Worm (Caenorhabditis elegans) whole organism, young adult: ENCODE results near the gene F16H6.7.

Experiments used
- B0336.3 ChIP-seq: fragments of 200-800 bp; sonication (Bioruptor generic); IDR thresholded peaks from 2 replicates; pipeline ENCODE4 v1.3.6; 2022; ENCODE audit warnings: missing genetic modification characterization, missing compliant biosample characterization
- C06A6.2 ChIP-seq: fragments of 200-800 bp; sonication (Bioruptor generic); conservative IDR thresholded peaks from 2 replicates; pipeline ENCODE4 v1.3.6; 2022; ENCODE audit warnings: missing genetic modification characterization, missing compliant biosample characterization
- C17E4.6 ChIP-seq: fragments of 200-800 bp; sonication (Bioruptor generic); IDR thresholded peaks from 2 replicates; pipeline ENCODE4 v1.3.6; 2022; ENCODE audit warnings: missing genetic modification reagents, missing genetic modification characterization, missing compliant biosample characterization
- F22D6.2 ChIP-seq: sonication (generic microtip); optimal IDR thresholded peaks from 2 replicates; lab custom pipeline; 2016; ENCODE audit warnings: mild to moderate bottlenecking, missing genetic modification characterization, missing compliant biosample characterization
- F23B12.7 ChIP-seq: sonication (generic microtip); optimal IDR thresholded peaks from 2 replicates; lab custom pipeline; 2017; ENCODE audit warnings: missing genetic modification characterization, mild to moderate bottlenecking, missing compliant biosample characterization, antibody characterized with exemption, moderate library complexity; ENCODE audit not compliant: insufficient read depth
- F52B5.7 ChIP-seq: sonication (generic microtip); optimal IDR thresholded peaks from 2 replicates; lab custom pipeline; 2016; ENCODE audit warnings: mild to moderate bottlenecking, missing genetic modification characterization, missing compliant biosample characterization
- F55B11.4 ChIP-seq: sonication (generic microtip); optimal IDR thresholded peaks from 2 replicates; lab custom pipeline; 2016; ENCODE audit warnings: missing compliant biosample characterization, missing genetic modification characterization, borderline replicate concordance; ENCODE audit not compliant: insufficient read depth
- F57A8.1 ChIP-seq: fragments of 200-800 bp; sonication (Bioruptor generic); optimal IDR thresholded peaks from 2 replicates; lab custom pipeline; 2018; ENCODE audit warnings: mild to moderate bottlenecking, missing genetic modification characterization, moderate library complexity, missing compliant biosample characterization
- F57C9.4 ChIP-seq: sonication (generic microtip); optimal IDR thresholded peaks from 2 replicates; lab custom pipeline; 2017; ENCODE audit warnings: mild to moderate bottlenecking, missing genetic modification characterization, missing compliant biosample characterization
- T26A5.8 ChIP-seq: sonication (generic microtip); optimal IDR thresholded peaks from 2 replicates; lab custom pipeline; 2016; ENCODE audit warnings: missing genetic modification characterization, missing compliant biosample characterization
- Y53F4B.3 ChIP-seq: fragments of 200-800 bp; sonication (Bioruptor generic); IDR thresholded peaks from 2 replicates; pipeline ENCODE4 v1.3.6; 2022; ENCODE audit warnings: missing genetic modification reagents, missing genetic modification characterization, missing compliant biosample characterization
- Y53G8AR.9 ChIP-seq: fragments of 200-800 bp; sonication (Bioruptor generic); conservative IDR thresholded peaks from 2 replicates; pipeline ENCODE4 v1.3.6; 2022; ENCODE audit warnings: missing genetic modification reagents, missing genetic modification characterization, missing compliant biosample characterization
- Y67H2A.10 ChIP-seq: fragments of 200-800 bp; sonication (Bioruptor generic); conservative IDR thresholded peaks from 2 replicates; pipeline ENCODE4 v1.3.6; 2022; ENCODE audit warnings: missing genetic modification reagents, missing genetic modification characterization, missing compliant biosample characterization
- ama-1 ChIP-seq, 3 experiments: fragments of 150-350 bp in 1 of 3; sonication (generic microtip) in 2 of 3; optimal IDR thresholded peaks; 2 replicates each; lab custom pipeline; 2014 to 2018; ENCODE audit warnings: missing biosample characterization in 2 of 3, missing genetic modification characterization in 2 of 3, missing genetic modification reagents in 2 of 3
- aptf-2 ChIP-seq: fragments of 200-800 bp; sonication (Bioruptor generic); conservative IDR thresholded peaks from 2 replicates; pipeline ENCODE4 v1.3.6; 2022; ENCODE audit warnings: missing genetic modification reagents, missing genetic modification characterization, missing compliant biosample characterization
- bed-1 ChIP-seq: fragments of 200-800 bp; sonication (Bioruptor generic); IDR thresholded peaks from 2 replicates; pipeline ENCODE4 v1.3.6; 2022; ENCODE audit warnings: missing genetic modification reagents, missing genetic modification characterization, missing compliant biosample characterization
- ccch-3 ChIP-seq: fragments of 200-800 bp; sonication (Bioruptor generic); optimal IDR thresholded peaks from 2 replicates; lab custom pipeline; 2018; ENCODE audit warnings: mild to moderate bottlenecking, missing genetic modification characterization, missing compliant biosample characterization
- ceh-100 ChIP-seq: fragments of 200-800 bp; sonication (Bioruptor generic); IDR thresholded peaks from 2 replicates; pipeline ENCODE4 v1.3.6; 2022; ENCODE audit warnings: missing genetic modification reagents, missing genetic modification characterization, missing compliant biosample characterization
- ceh-40 ChIP-seq: fragments of 200-800 bp; sonication (Bioruptor generic); IDR thresholded peaks from 2 replicates; pipeline ENCODE4 v1.3.6; 2022; ENCODE audit warnings: missing genetic modification characterization, missing compliant biosample characterization
- die-1 ChIP-seq: sonication (generic microtip); optimal IDR thresholded peaks from 2 replicates; lab custom pipeline; 2016; ENCODE audit warnings: missing genotype, mild to moderate bottlenecking, missing genetic modification characterization, missing compliant biosample characterization
- hlh-12 ChIP-seq: sonication (generic microtip); optimal IDR thresholded peaks from 2 replicates; lab custom pipeline; 2016; ENCODE audit warnings: missing genetic modification characterization, missing compliant biosample characterization
- hmg-1.2 ChIP-seq: fragments of 200-800 bp; sonication (Bioruptor generic); IDR thresholded peaks from 2 replicates; pipeline ENCODE4 v1.3.6; 2022; ENCODE audit warnings: missing genetic modification reagents, missing genetic modification characterization, missing compliant biosample characterization
- hrde-1 ChIP-seq: sonication (generic microtip); optimal IDR thresholded peaks from 2 replicates; lab custom pipeline; 2016; ENCODE audit warnings: missing genetic modification characterization, mild to moderate bottlenecking, missing compliant biosample characterization, moderate library complexity, missing genotype, missing genetic modification reagents, borderline replicate concordance
- hsf-1 ChIP-seq: fragments of 200-800 bp; sonication (Bioruptor generic); IDR thresholded peaks from 2 replicates; pipeline ENCODE4 v1.3.6; 2022; ENCODE audit warnings: missing genetic modification reagents, missing genetic modification characterization, missing compliant biosample characterization
- let-607 ChIP-seq, 2 experiments: fragments of 200-800 bp in 1 of 2; sonication (Bioruptor generic) in 1 of 2; sonication (generic microtip) in 1 of 2; optimal IDR thresholded peaks; 2 replicates each; lab custom pipeline; 2016 to 2018; ENCODE audit warnings: mild to moderate bottlenecking in 2 of 2, missing compliant biosample characterization in 2 of 2, missing genetic modification characterization in 2 of 2, moderate library complexity in 2 of 2, missing genotype in 1 of 2
- lin-26 ChIP-seq: fragments of 200-800 bp; sonication (Bioruptor generic); IDR thresholded peaks from 2 replicates; pipeline ENCODE4 v1.3.6; 2022; ENCODE audit warnings: missing genetic modification reagents, missing genetic modification characterization, missing compliant biosample characterization
- lin-54 ChIP-seq: fragments of 200-800 bp; sonication (Bioruptor generic); optimal IDR thresholded peaks from 2 replicates; lab custom pipeline; 2018; ENCODE audit warnings: mild to moderate bottlenecking, missing genetic modification characterization, missing compliant biosample characterization
- madf-8 ChIP-seq: fragments of 200-800 bp; sonication (Bioruptor generic); conservative IDR thresholded peaks from 2 replicates; pipeline ENCODE4 v1.3.6; 2022; ENCODE audit warnings: missing genetic modification reagents, missing genetic modification characterization, missing compliant biosample characterization
- mes-4 ChIP-seq: sonication (generic microtip); optimal IDR thresholded peaks from 2 replicates; lab custom pipeline; 2016; ENCODE audit warnings: missing genotype, missing genetic modification characterization, missing compliant biosample characterization
- nfyb-1 ChIP-seq: fragments of 200-800 bp; sonication (Bioruptor generic); IDR thresholded peaks from 2 replicates; pipeline ENCODE4 v1.3.6; 2022; ENCODE audit warnings: missing genetic modification reagents, missing genetic modification characterization, missing compliant biosample characterization
- nhr-120 ChIP-seq: fragments of 200-800 bp; sonication (Bioruptor generic); IDR thresholded peaks from 2 replicates; pipeline ENCODE4 v1.3.6; 2022; ENCODE audit warnings: missing genetic modification characterization, missing compliant biosample characterization
- nhr-27 ChIP-seq: fragments of 200-800 bp; sonication (Bioruptor generic); optimal IDR thresholded peaks from 2 replicates; lab custom pipeline; 2018; ENCODE audit warnings: mild to moderate bottlenecking, missing genetic modification characterization, moderate library complexity, missing compliant biosample characterization
- nhr-80 ChIP-seq: sonication (generic microtip); optimal IDR thresholded peaks from 2 replicates; lab custom pipeline; 2016; ENCODE audit warnings: missing genetic modification characterization, missing compliant biosample characterization
- rcor-1 ChIP-seq: fragments of 200-800 bp; sonication (Bioruptor generic); IDR thresholded peaks from 2 replicates; pipeline ENCODE4 v1.3.6; 2022; ENCODE audit warnings: missing genetic modification reagents, missing genetic modification characterization, missing compliant biosample characterization
- rpc-1 ChIP-seq, 2 experiments: fragments of 150-350 bp in 1 of 2; sonication (generic microtip) in 1 of 2; optimal IDR thresholded peaks; 2 replicates each; lab custom pipeline; 2014 to 2018; ENCODE audit warnings: missing biosample characterization in 1 of 2, missing genetic modification characterization in 1 of 2, missing genetic modification reagents in 1 of 2, missing genotype in 1 of 2
- snpc-1.3 ChIP-seq: sonication (generic microtip); optimal IDR thresholded peaks from 2 replicates; lab custom pipeline; 2017; ENCODE audit warnings: missing genetic modification characterization, mild to moderate bottlenecking, missing compliant biosample characterization, antibody characterized with exemption, moderate library complexity, missing genotype, missing genetic modification reagents; ENCODE audit not compliant: insufficient read depth
- somi-1 ChIP-seq: fragments of 200-800 bp; sonication (Bioruptor generic); optimal IDR thresholded peaks from 2 replicates; lab custom pipeline; 2018; ENCODE audit warnings: mild to moderate bottlenecking, missing genetic modification characterization, missing compliant biosample characterization
- tbp1 ChIP-seq: fragments of 200-800 bp; sonication (Bioruptor generic); optimal IDR thresholded peaks from 2 replicates; lab custom pipeline; 2018; ENCODE audit warnings: mild to moderate bottlenecking, missing genetic modification characterization, missing compliant biosample characterization
- tbx-9 ChIP-seq: sonication (generic microtip); optimal IDR thresholded peaks from 2 replicates; lab custom pipeline; 2016; ENCODE audit warnings: borderline replicate concordance, missing genetic modification characterization, inconsistent platforms, missing compliant biosample characterization
- zfh-2 ChIP-seq: fragments of 200-800 bp; sonication (Bioruptor generic); conservative IDR thresholded peaks from 2 replicates; pipeline ENCODE4 v1.3.6; 2022; ENCODE audit warnings: missing genetic modification reagents, missing genetic modification characterization, missing compliant biosample characterization
- zim-3 ChIP-seq: sonication (generic microtip); optimal IDR thresholded peaks from 2 replicates; lab custom pipeline; 2017; ENCODE audit warnings: mild to moderate bottlenecking, missing genetic modification characterization, moderate library complexity, missing compliant biosample characterization
- ztf-22 ChIP-seq: fragments of 200-800 bp; sonication (Bioruptor generic); optimal IDR thresholded peaks from 2 replicates; lab custom pipeline; 2018; ENCODE audit warnings: mild to moderate bottlenecking, missing genetic modification characterization, moderate library complexity, missing compliant biosample characterization
- ztf-28 ChIP-seq: fragments of 200-800 bp; sonication (Bioruptor generic); IDR thresholded peaks from 2 replicates; pipeline ENCODE4 v1.3.6; 2022; ENCODE audit warnings: missing genetic modification reagents, missing genetic modification characterization, missing compliant biosample characterization

F16H6.7 gene

DNA sequence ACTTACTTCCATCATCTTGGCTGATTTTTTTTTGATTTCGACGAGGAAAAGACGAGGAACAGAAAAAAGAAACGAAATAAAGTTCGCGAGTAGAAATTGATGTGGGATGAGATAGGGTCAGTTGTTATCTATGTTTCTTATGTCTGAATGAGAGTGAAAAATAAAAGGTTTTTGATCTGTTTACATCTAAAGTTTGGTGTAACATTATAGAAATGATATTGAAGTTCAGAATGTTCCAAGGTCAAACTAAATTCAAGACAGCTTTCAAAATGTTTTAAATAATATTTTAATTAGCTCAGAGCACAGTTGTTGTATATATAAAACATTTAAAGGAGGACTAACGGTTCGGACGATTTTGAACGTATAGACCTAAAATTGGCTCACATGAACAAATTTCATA, at the start of gene F16H6.7:
Gene F16H6.7 (minus strand): TSS at position 101 of the 400 bp plus-strand sequence.
- no peak for TF ChIP-seq ceh-40 (GFP tag; lab: Robert Waterston, UW)
- TF ChIP-seq F57A8.1 (GFP tag; lab: Kevin White, UChicago) = no peak
- no peak for TF ChIP-seq nfyb-1 (GFP tag; lab: Robert Waterston, UW)
- TF ChIP-seq ccch-3 (GFP tag; lab: Kevin White, UChicago) = no peak
- no peak for TF ChIP-seq F23B12.7
- TF ChIP-seq zfh-2 = no peak
- no peak for TF ChIP-seq lin-54 (GFP tag; lab: Kevin White, UChicago)
- TF ChIP-seq somi-1 (GFP tag; lab: Kevin White, UChicago) = no peak
- no peak for TF ChIP-seq ceh-100 (GFP tag; lab: Robert Waterston, UW)
- no peak for TF ChIP-seq hlh-12 (tag; lab: Kevin White, UChicago)
- TF ChIP-seq madf-8 (GFP tag; lab: Robert Waterston, UW) = no peak
- no peak for TF ChIP-seq nhr-120 (GFP tag; lab: Robert Waterston, UW)
- TF ChIP-seq Y53F4B.3 = no peak
- TF ChIP-seq F57C9.4 (tag; lab: Kevin White, UChicago) = no peak
- TF ChIP-seq let-607 (tag; optimal IDR thresholded peaks at IDR 0.05; lab: Kevin White, UChicago) = no peak
- no peak for TF ChIP-seq ztf-22 (GFP tag; lab: Kevin White, UChicago)
- TF ChIP-seq ama-1 (optimal IDR thresholded peaks at IDR 0.05; lab: Kevin White, UChicago) = no peak
- no peak for TF ChIP-seq ama-1 (GFP tag; optimal IDR thresholded peaks at IDR 0.05; lab: Kevin White, UChicago)
- no peak for TF ChIP-seq C17E4.6 (GFP tag; lab: Robert Waterston, UW)
- no peak for TF ChIP-seq aptf-2 (GFP tag; lab: Robert Waterston, UW)

DNA sequence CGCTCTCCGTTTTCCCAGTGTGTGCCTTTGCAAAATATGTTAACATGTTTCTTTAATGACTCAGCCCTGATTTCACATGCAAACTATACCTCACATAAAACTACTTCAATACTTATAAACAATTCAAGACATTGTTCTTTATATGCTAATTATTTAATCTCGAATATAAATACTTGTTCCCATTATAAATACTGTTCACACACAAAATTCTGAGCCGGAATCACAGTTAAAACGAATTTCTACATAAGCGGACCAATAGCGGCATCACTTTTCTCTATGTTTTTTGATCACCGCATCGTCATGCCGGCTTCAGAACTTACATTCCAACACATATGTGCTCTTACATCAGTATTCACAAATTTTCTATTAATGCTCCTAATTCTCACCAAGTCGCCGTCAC, 45.5 kb upstream of the F16H6.7 start, which contains the start of gene R10E8.5:
Gene R10E8.5 (plus strand): TSS at position 301 of the 400 bp plus-strand sequence.
- no peak for TF ChIP-seq tbp1 (GFP tag; lab: Kevin White, UChicago)
- TF ChIP-seq tbx-9 (tag; lab: Kevin White, UChicago) = no peak
- no peak for TF ChIP-seq hsf-1
- no peak for TF ChIP-seq nhr-80
- TF ChIP-seq ccch-3 (GFP tag; lab: Kevin White, UChicago) = no peak
- TF ChIP-seq rpc-1 (optimal IDR thresholded peaks at IDR 0.05; lab: Kevin White, UChicago) = no peak
- TF ChIP-seq rpc-1 (tag; optimal IDR thresholded peaks at IDR 0.05; lab: Kevin White, UChicago) = no peak
- no peak for TF ChIP-seq die-1 (tag; lab: Kevin White, UChicago)
- TF ChIP-seq F22D6.2 (tag; lab: Kevin White, UChicago) = no peak

DNA sequence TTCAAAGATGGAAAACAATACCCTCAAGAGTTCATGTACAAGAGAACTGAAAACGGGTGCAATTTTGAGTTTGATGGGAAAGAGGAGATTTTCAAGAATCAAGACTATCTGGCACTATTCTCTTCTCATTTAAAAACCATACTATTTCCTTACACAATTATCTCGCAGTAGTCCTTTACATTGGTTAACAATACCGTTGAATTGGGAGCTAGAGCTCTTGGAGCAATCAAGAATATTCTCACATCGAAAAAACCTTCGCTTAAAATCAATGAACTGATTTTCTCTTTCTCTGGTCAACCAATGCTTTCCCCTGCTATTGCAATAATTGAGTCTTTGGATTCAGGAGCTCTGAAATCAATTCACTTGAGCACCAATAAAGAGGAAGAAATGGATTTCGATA, 44.5 kb upstream of the F16H6.7 start, which contains the start of gene R10E8.2:
Gene R10E8.2 (plus strand): TSS at position 301 of the 400 bp plus-strand sequence.
- TF ChIP-seq rcor-1 (GFP tag; lab: Robert Waterston, UW) = no peak
- no peak for TF ChIP-seq tbx-9 (tag; lab: Kevin White, UChicago)
- TF ChIP-seq bed-1 = no peak
- TF ChIP-seq F52B5.7 (tag; lab: Kevin White, UChicago) = no peak
- TF ChIP-seq Y67H2A.10 (GFP tag; lab: Robert Waterston, UW) = no peak
- TF ChIP-seq lin-26 (GFP tag; lab: Robert Waterston, UW) = no peak
- TF ChIP-seq hrde-1 (tag; lab: Kevin White, UChicago) = no peak
- TF ChIP-seq snpc-1.3 = no peak
- TF ChIP-seq hmg-1.2 (GFP tag; lab: Robert Waterston, UW) = no peak
- no peak for TF ChIP-seq aptf-2 (GFP tag; lab: Robert Waterston, UW)
- TF ChIP-seq ztf-28 (GFP tag; lab: Robert Waterston, UW) = no peak
- no peak for TF ChIP-seq F55B11.4 (tag; lab: Kevin White, UChicago)
- TF ChIP-seq B0336.3 (GFP tag; lab: Robert Waterston, UW) = no peak
- no peak for TF ChIP-seq mes-4
- no peak for TF ChIP-seq F57C9.4 (tag; lab: Kevin White, UChicago)
- TF ChIP-seq zim-3 (tag; lab: Kevin White, UChicago) = no peak
- TF ChIP-seq T26A5.8 (tag; lab: Kevin White, UChicago) = no peak
- no peak for TF ChIP-seq Y53G8AR.9 (GFP tag; lab: Robert Waterston, UW)
- no peak for TF ChIP-seq C06A6.2 (GFP tag; lab: Robert Waterston, UW)
- no peak for TF ChIP-seq nhr-27 (tag; lab: Kevin White, UChicago)
